Fruit fly (Drosophila melanogaster): ENCODE measurements around the gene CG13601.
A peak's percentile ranks its signal among the peaks of the same experiment; 100 is the strongest.

The CG13601 gene

DNA sequence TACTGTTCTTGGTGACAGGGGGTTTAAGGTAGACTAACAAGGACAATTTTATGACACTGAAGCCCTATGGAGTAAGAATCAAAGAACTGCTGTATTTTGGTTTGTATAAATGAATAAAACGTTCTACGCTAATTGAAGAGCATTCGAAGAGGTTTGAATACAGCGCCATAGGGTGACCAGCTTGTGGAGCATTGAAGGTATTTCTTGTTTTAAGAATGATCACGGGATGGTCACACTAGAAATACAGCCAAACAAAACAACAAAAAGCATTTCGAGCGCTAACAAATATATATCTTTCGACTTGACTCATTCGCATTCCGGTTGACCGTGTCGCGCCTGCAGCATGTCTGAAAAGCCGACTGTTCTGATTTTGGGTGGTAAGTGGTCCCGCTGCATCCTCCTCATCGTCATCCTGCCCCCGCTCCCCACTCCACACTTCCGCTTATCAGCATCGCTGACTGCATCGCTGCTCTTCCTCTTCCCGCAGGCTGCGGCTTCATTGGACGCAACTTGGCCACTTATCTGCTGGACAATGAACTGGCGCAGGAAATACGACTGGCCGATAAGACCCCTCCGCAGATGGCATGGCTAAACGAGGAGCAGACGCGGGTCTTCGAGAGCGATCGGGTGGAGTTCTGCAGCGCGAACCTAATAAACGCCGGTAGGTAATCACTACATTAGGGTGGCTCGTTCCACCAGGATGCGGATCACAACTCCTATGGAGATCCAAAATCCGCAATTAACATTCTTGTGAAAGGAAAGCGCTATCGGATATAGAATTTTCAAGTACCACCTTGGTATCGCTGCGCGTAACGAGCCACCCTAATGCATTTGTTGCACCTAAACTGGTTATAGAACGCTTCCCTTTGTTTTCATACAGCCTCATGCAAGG is 6.5 kb upstream of the CG13601 start, which contains the start of gene CG5854 (continued):
- TF ChIP-seq Hr4 (GFP tag; optimal IDR thresholded peaks at IDR 0.05) = peak; percentile 97
- TF ChIP-seq cyc (GFP tag; optimal IDR thresholded peaks at IDR 0.05) = peak; percentile 96
- TF ChIP-seq CG15336 (GFP tag; IDR thresholded peaks at IDR 0.05) = peak; percentile 99
- TF ChIP-seq Ets21C (GFP tag; optimal IDR thresholded peaks at IDR 0.05) = peak; percentile 94
- peak; percentile 96 for TF ChIP-seq CG8632 (GFP tag; optimal IDR thresholded peaks at IDR 0.05)
- TF ChIP-seq dsx (GFP tag; optimal IDR thresholded peaks at IDR 0.05; ENCODE audit: poor library complexity, severe bottlenecking) = peak; percentile 93
- TF ChIP-seq CG6808 (GFP tag; optimal IDR thresholded peaks at IDR 0.05) = peak; percentile 94
- peak; percentile 94 to 96 for TF ChIP-seq ss (GFP tag; optimal IDR thresholded peaks at IDR 0.05)
- TF ChIP-seq CG1621 (tag; optimal IDR thresholded peaks at IDR 0.05) = peak; percentile 97
- peak; percentile 96 for TF ChIP-seq topi (GFP tag; optimal IDR thresholded peaks at IDR 0.05)
- peak; percentile 96 for TF ChIP-seq vri (GFP tag; optimal IDR thresholded peaks at IDR 0.05)
- TF ChIP-seq Lpt (GFP tag; optimal IDR thresholded peaks at IDR 0.05) = peak; percentile 91
- TF ChIP-seq Sox102F (GFP tag; optimal IDR thresholded peaks at IDR 0.05) = peak; percentile 97
- TF ChIP-seq CG11294 (GFP tag; IDR thresholded peaks at IDR 0.05) = peak; percentile 96
- peak; percentile 97 for TF ChIP-seq CG8119 (GFP tag; IDR thresholded peaks at IDR 0.05)
- peak; percentile 97 for TF ChIP-seq Met (GFP tag; optimal IDR thresholded peaks at IDR 0.05)
- peak; percentile 88 for TF ChIP-seq CG11902 (GFP tag; optimal IDR thresholded peaks at IDR 0.05)
- TF ChIP-seq svp (GFP tag) = peak; percentile 98
- peak; percentile 92 for TF ChIP-seq CG3032 (tag; optimal IDR thresholded peaks at IDR 0.05)
- peak; percentile 92 for TF ChIP-seq CG4318 (GFP tag; optimal IDR thresholded peaks at IDR 0.05)
- peak; percentile 96 for TF ChIP-seq CG10631 (GFP tag; optimal IDR thresholded peaks at IDR 0.05)
- peak; percentile 98 for TF ChIP-seq pdm3 (GFP tag; optimal IDR thresholded peaks at IDR 0.05)
- TF ChIP-seq Eip75B (GFP tag; optimal IDR thresholded peaks at IDR 0.05) = peak; percentile 97
- peak; percentile 96 for TF ChIP-seq lz (GFP tag; optimal IDR thresholded peaks at IDR 0.05)
- TF ChIP-seq Eip93F (GFP tag; optimal IDR thresholded peaks at IDR 0.05) = no peak
- peak; percentile 98 for TF ChIP-seq OdsH (GFP tag; optimal IDR thresholded peaks at IDR 0.05)
- TF ChIP-seq CG6163 (GFP tag; IDR thresholded peaks at IDR 0.05) = peak; percentile 99
- TF ChIP-seq Hr39 (GFP tag; optimal IDR thresholded peaks at IDR 0.05) = peak; percentile 97
- TF ChIP-seq Sox15 (GFP tag; optimal IDR thresholded peaks at IDR 0.05) = peak; percentile 94
- TF ChIP-seq dac (GFP tag; optimal IDR thresholded peaks at IDR 0.05) = peak; percentile 94

DNA sequence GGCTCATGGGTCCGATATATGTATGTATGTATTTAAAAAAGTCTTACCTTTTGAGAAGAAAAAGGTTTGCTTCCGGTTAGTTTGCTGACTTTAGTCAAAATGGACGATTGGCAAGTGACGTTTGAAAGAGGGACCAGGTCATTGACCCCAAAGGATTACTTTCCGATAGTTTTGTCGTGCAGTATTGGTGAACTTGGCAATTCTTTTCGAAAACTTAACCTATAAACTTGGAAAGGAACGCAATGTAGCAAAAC is 5.9 kb upstream of the CG13601 start, which contains the start of gene RpS19b:
Gene RpS19b, minus strand, starts transcription at position 101 of the 254 bp plus-strand sequence.
- TF ChIP-seq CG6792 (GFP tag; optimal IDR thresholded peaks at IDR 0.05) (no peak), fkh (GFP tag; optimal IDR thresholded peaks at IDR 0.05) (no peak), Ets96B (tag; optimal IDR thresholded peaks at IDR 0.05) (no peak), CG11902 (GFP tag; optimal IDR thresholded peaks at IDR 0.05) (no peak), svp (GFP tag) (no peak), Gug (GFP tag; IDR thresholded peaks at IDR 0.05) (no peak), CG11294 (GFP tag; IDR thresholded peaks at IDR 0.05) (no peak), CG16779 (tag; optimal IDR thresholded peaks at IDR 0.05) (no peak), Hr38 (GFP tag; optimal IDR thresholded peaks at IDR 0.05) (no peak), CG6854 (GFP tag; optimal IDR thresholded peaks at IDR 0.05) (no peak), acj6 (GFP tag; optimal IDR thresholded peaks at IDR 0.05) (no peak), Hr4 (GFP tag; optimal IDR thresholded peaks at IDR 0.05) (no peak), salr (GFP tag; optimal IDR thresholded peaks at IDR 0.05) (no peak), Ets21C (GFP tag; optimal IDR thresholded peaks at IDR 0.05) (no peak), CG32006 (GFP tag; optimal IDR thresholded peaks at IDR 0.05) (no peak), dac (GFP tag; optimal IDR thresholded peaks at IDR 0.05) (no peak), dsx (GFP tag; optimal IDR thresholded peaks at IDR 0.05; ENCODE audit: poor library complexity, severe bottlenecking) (no peak)

Data from whole organism, prepupa.